Fruit fly (Drosophila melanogaster): ENCODE measurements around the gene Lgr4.
A peak's percentile ranks its signal among the peaks of the same experiment; 100 is the strongest.

The Lgr4 gene

dm6 chrX:13131063-13131773, 57.7 kb downstream of the Lgr4 start (continued):
- TF ChIP-seq Hsf (GFP tag; optimal IDR thresholded peaks at IDR 0.05) (peak; percentile 99), CG6689 (GFP tag; IDR thresholded peaks at IDR 0.05) (peak; percentile 98), jing (GFP tag; optimal IDR thresholded peaks at IDR 0.05) (peak; percentile 97), ham (GFP tag; IDR thresholded peaks at IDR 0.05) (peak; percentile 98), esg (GFP tag; conservative IDR thresholded peaks at IDR 0.05) (peak; percentile 99), tap (tag; optimal IDR thresholded peaks at IDR 0.05) (peak; percentile 97), her (GFP tag; optimal IDR thresholded peaks at IDR 0.05) (peak; percentile 98), tx (GFP tag; optimal IDR thresholded peaks at IDR 0.05) (peak; percentile 99), CG9876 (GFP tag; optimal IDR thresholded peaks at IDR 0.05) (peak; percentile 99), ci (GFP tag; IDR thresholded peaks at IDR 0.05) (peak; percentile 100), exex (tag; optimal IDR thresholded peaks at IDR 0.05) (peak; percentile 93), CG8944 (GFP tag; optimal IDR thresholded peaks at IDR 0.05) (peak; percentile 99), CG15514 (GFP tag; optimal IDR thresholded peaks at IDR 0.05) (peak; percentile 96), TFAM (GFP tag; optimal IDR thresholded peaks at IDR 0.05) (peak; percentile 87), C15 (GFP tag; IDR thresholded peaks at IDR 0.05) (peak; percentile 98), Atf3 (GFP tag; optimal IDR thresholded peaks at IDR 0.05) (peak; percentile 99), CG11085 (GFP tag; IDR thresholded peaks at IDR 0.05) (peak; percentile 99), nerfin-2 (GFP tag; IDR thresholded peaks at IDR 0.05; ENCODE audit: partially characterized antibody) (no peak), CG2875 (GFP tag; optimal IDR thresholded peaks at IDR 0.05) (peak; percentile 97), dimm (GFP tag; IDR thresholded peaks at IDR 0.05) (peak; percentile 99), CG11723 (GFP tag; optimal IDR thresholded peaks at IDR 0.05) (peak; percentile 99), Lpt (GFP tag; optimal IDR thresholded peaks at IDR 0.05) (no peak), CG14710 (tag; optimal IDR thresholded peaks at IDR 0.05) (peak; percentile 93), Optix (GFP tag; IDR thresholded peaks at IDR 0.05) (peak; percentile 99), CG1647 (GFP tag; optimal IDR thresholded peaks at IDR 0.05) (peak; percentile 98), CoRest (tag; optimal IDR thresholded peaks at IDR 0.05) (peak; percentile 98), CG3163 (GFP tag; optimal IDR thresholded peaks at IDR 0.05) (peak; percentile 97), amos (GFP tag; IDR thresholded peaks at IDR 0.05; ENCODE audit: partially characterized antibody) (peak; percentile 41; the same call in 1 of the 2 replicates), inv (GFP tag; IDR thresholded peaks at IDR 0.05; ENCODE audit: partially characterized antibody) (peak; percentile 18; the same call in 1 of the 2 replicates), Ets97D (GFP tag; optimal IDR thresholded peaks at IDR 0.05) (peak; percentile 94), Chrac-16 (GFP tag; optimal IDR thresholded peaks at IDR 0.05) (peak; percentile 99), CG6791 (GFP tag; IDR thresholded peaks at IDR 0.05; ENCODE audit: partially characterized antibody) (peak; percentile 42; the same call in 1 of the 3 replicates), CG3995 (GFP tag; optimal IDR thresholded peaks at IDR 0.05) (peak; percentile 91), CG17612 (GFP tag; IDR thresholded peaks at IDR 0.05) (peak; percentile 98), lbe (GFP tag; optimal IDR thresholded peaks at IDR 0.05) (peak; percentile 98), CG10462 (GFP tag; optimal IDR thresholded peaks at IDR 0.05) (peak; percentile 98), BEAF-32 (GFP tag; optimal IDR thresholded peaks at IDR 0.05) (peak; percentile 38), hkb (optimal IDR thresholded peaks at IDR 0.05) (no peak), hkb (GFP tag; IDR thresholded peaks at IDR 0.05) (peak; percentile 99), Fer1 (GFP tag; optimal IDR thresholded peaks at IDR 0.05) (peak; percentile 99), CG11504 (tag; optimal IDR thresholded peaks at IDR 0.05) (peak; percentile 97), hth (optimal IDR thresholded peaks at IDR 0.05) (no peak), NC2α (GFP tag; optimal IDR thresholded peaks at IDR 0.05) (peak; percentile 96), nmo (GFP tag; optimal IDR thresholded peaks at IDR 0.05) (peak; percentile 97), CG2712 (tag; optimal IDR thresholded peaks at IDR 0.05) (peak; percentile 98), CG7357 (GFP tag; IDR thresholded peaks at IDR 0.05) (peak; percentile 95), lab (GFP tag; optimal IDR thresholded peaks at IDR 0.05) (peak; percentile 100), run (tag; optimal IDR thresholded peaks at IDR 0.05) (peak; percentile 99), CG10267 (tag; optimal IDR thresholded peaks at IDR 0.05) (peak; percentile 92), pnt (GFP tag; optimal IDR thresholded peaks at IDR 0.05) (peak; percentile 99)

All from whole organism, embryonic.